Worm (Caenorhabditis elegans) whole organism, L4 larva: Measurements from ENCODE around the gene str-149.

Source experiments
- D1046.2 ChIP-seq: fragments of 200-800 bp; sonication (Bioruptor generic); IDR thresholded peaks from 2 replicates; pipeline ENCODE4 v1.3.6; 2022; ENCODE audit warnings: missing genetic modification characterization, missing compliant biosample characterization
- F10B5.3 ChIP-seq: sonication (generic microtip); optimal IDR thresholded peaks from 2 replicates; lab custom pipeline; 2016; ENCODE audit warnings: mild to moderate bottlenecking, missing genetic modification characterization, missing compliant biosample characterization
- F37D6.2 ChIP-seq: sonication (generic microtip); optimal IDR thresholded peaks from 2 replicates; lab custom pipeline; 2016; ENCODE audit warnings: mild to moderate bottlenecking, missing genetic modification characterization, missing compliant biosample characterization
- F44E2.7 ChIP-seq: fragments of 200-800 bp; sonication (Bioruptor generic); IDR thresholded peaks from 2 replicates; pipeline ENCODE4 v2.1.2; 2022; ENCODE audit warnings: missing genetic modification characterization, missing compliant biosample characterization
- T26A8.4 ChIP-seq: fragments of 200-800 bp; sonication (Bioruptor generic); IDR thresholded peaks from 2 replicates; pipeline ENCODE4 v1.3.6; 2022; ENCODE audit warnings: missing genetic modification characterization, missing compliant biosample characterization
- Y105C5A.15 ChIP-seq: fragments of 200-800 bp; sonication (Bioruptor generic); IDR thresholded peaks from 2 replicates; pipeline ENCODE4 v1.3.6; 2022; ENCODE audit warnings: missing genetic modification characterization, missing compliant biosample characterization
- Y48G9A.11 ChIP-seq: fragments of 200-800 bp; sonication (Bioruptor generic); IDR thresholded peaks from 2 replicates; pipeline ENCODE4 v1.3.6; 2022; ENCODE audit warnings: missing genetic modification reagents, missing genetic modification characterization, missing compliant biosample characterization
- Y75B8A.6 ChIP-seq: fragments of 200-800 bp; sonication (Bioruptor generic); IDR thresholded peaks from 2 replicates; pipeline ENCODE4 v1.3.6; 2022; ENCODE audit warnings: missing genetic modification reagents, missing genetic modification characterization, missing compliant biosample characterization
- ZK337.2 ChIP-seq: fragments of 200-800 bp; sonication (Bioruptor generic); IDR thresholded peaks from 2 replicates; pipeline ENCODE4 v1.3.6; 2022; ENCODE audit warnings: missing genetic modification reagents, missing genetic modification characterization, missing compliant biosample characterization
- ZK546.5 ChIP-seq, 2 experiments: sonication (generic microtip); optimal IDR thresholded peaks; 2 replicates each; lab custom pipeline; 2017; ENCODE audit warnings: missing biosample characterization in 2 of 2, missing genetic modification characterization in 2 of 2
- aly-2 ChIP-seq: sonication (generic microtip); optimal IDR thresholded peaks from 2 replicates; lab custom pipeline; 2018; ENCODE audit warnings: missing biosample characterization, missing genetic modification characterization
- ceh-20 ChIP-seq: fragments of 200-800 bp; sonication (Bioruptor generic); IDR thresholded peaks from 2 replicates; pipeline ENCODE4 v1.3.6; 2022; ENCODE audit warnings: missing genetic modification reagents, missing genetic modification characterization, missing compliant biosample characterization
- ceh-28 ChIP-seq: fragments of 150-350 bp; optimal IDR thresholded peaks from 2 replicates; lab custom pipeline; 2014; ENCODE audit warnings: missing biosample characterization, missing genetic modification reagents, missing genetic modification characterization
- ceh-32 ChIP-seq: sonication (generic microtip); optimal IDR thresholded peaks from 2 replicates; lab custom pipeline; 2016; ENCODE audit warnings: mild to moderate bottlenecking, missing genetic modification characterization, missing compliant biosample characterization; ENCODE audit not compliant: poor library complexity
- ceh-44 ChIP-seq: fragments of 200-800 bp; sonication (Bioruptor generic); IDR thresholded peaks from 2 replicates; pipeline ENCODE4 v1.3.6; 2022; ENCODE audit warnings: missing genetic modification reagents, missing genetic modification characterization, missing compliant biosample characterization
- daf-19 ChIP-seq: fragments of 200-800 bp; sonication (Bioruptor generic); conservative IDR thresholded peaks from 2 replicates; pipeline ENCODE4 v1.3.6; 2022; ENCODE audit warnings: missing genetic modification characterization, missing compliant biosample characterization
- dmd-6 ChIP-seq: fragments of 200-800 bp; sonication (Bioruptor generic); IDR thresholded peaks from 2 replicates; pipeline ENCODE4 v1.3.6; 2022; ENCODE audit warnings: missing genetic modification reagents, missing genetic modification characterization, missing compliant biosample characterization
- dmd-8 ChIP-seq: fragments of 200-800 bp; sonication (Bioruptor generic); IDR thresholded peaks from 2 replicates; pipeline ENCODE4 v1.3.6; 2022; ENCODE audit warnings: missing genetic modification characterization, missing compliant biosample characterization
- dpl-1 ChIP-seq: fragments of 150-350 bp; optimal IDR thresholded peaks from 2 replicates; lab custom pipeline; 2014; ENCODE audit warnings: missing biosample characterization, missing genetic modification reagents, missing genetic modification characterization
- duxl-1 ChIP-seq: sonication (generic microtip); optimal IDR thresholded peaks from 2 replicates; lab custom pipeline; 2016; ENCODE audit warnings: mild to moderate bottlenecking, missing genetic modification characterization, moderate library complexity, missing compliant biosample characterization; ENCODE audit not compliant: poor library complexity
- hif-1 ChIP-seq, 2 experiments: sonication (generic microtip); optimal IDR thresholded peaks; 2 replicates each; lab custom pipeline; 2016 to 2017; ENCODE audit warnings: missing compliant biosample characterization in 2 of 2, missing genetic modification characterization in 2 of 2, missing genetic modification reagents in 2 of 2, missing genotype in 2 of 2, mild to moderate bottlenecking in 1 of 2
- hlh-30 ChIP-seq: sonication (generic microtip); optimal IDR thresholded peaks from 2 replicates; lab custom pipeline; 2017; ENCODE audit warnings: antibody characterized with exemption, mild to moderate bottlenecking, missing genetic modification characterization, missing compliant biosample characterization; ENCODE audit not compliant: insufficient read depth
- jun-1 ChIP-seq: fragments of 150-350 bp; optimal IDR thresholded peaks from 2 replicates; lab custom pipeline; 2014; ENCODE audit warnings: missing biosample characterization, missing genetic modification reagents, missing genetic modification characterization
- lim-7 ChIP-seq: fragments of 200-800 bp; sonication (Bioruptor generic); IDR thresholded peaks from 2 replicates; pipeline ENCODE4 v1.3.6; 2022; ENCODE audit warnings: missing genetic modification characterization, missing compliant biosample characterization
- lin-1 ChIP-seq: fragments of 200-800 bp; sonication (Bioruptor generic); IDR thresholded peaks from 2 replicates; pipeline ENCODE4 v1.3.6; 2022; ENCODE audit warnings: missing genetic modification reagents, missing genetic modification characterization, missing compliant biosample characterization
- lin-13 ChIP-seq: fragments of 150-350 bp; optimal IDR thresholded peaks from 2 replicates; lab custom pipeline; 2014; ENCODE audit warnings: missing biosample characterization, missing genetic modification reagents, missing genetic modification characterization
- lin-29 ChIP-seq: fragments of 200-800 bp; sonication (Bioruptor generic); IDR thresholded peaks from 2 replicates; pipeline ENCODE4 v1.3.6; 2022; ENCODE audit warnings: missing genetic modification reagents, missing genetic modification characterization, missing compliant biosample characterization
- lin-38 ChIP-seq: fragments of 200-800 bp; sonication (Bioruptor generic); IDR thresholded peaks from 2 replicates; pipeline ENCODE4 v1.3.6; 2022; ENCODE audit warnings: missing genetic modification reagents, missing genetic modification characterization, missing compliant biosample characterization
- lin-39 ChIP-seq: fragments of 150-350 bp; optimal IDR thresholded peaks from 2 replicates; lab custom pipeline; 2014; ENCODE audit warnings: missing biosample characterization, missing genetic modification reagents, missing genetic modification characterization
- mes-2 ChIP-seq: sonication (generic microtip); optimal IDR thresholded peaks from 2 replicates; lab custom pipeline; 2016; ENCODE audit warnings: missing genotype, mild to moderate bottlenecking, missing genetic modification characterization, missing compliant biosample characterization; ENCODE audit not compliant: poor library complexity, severe bottlenecking
- mxl-2 ChIP-seq: fragments of 200-800 bp; sonication (Bioruptor generic); conservative IDR thresholded peaks from 2 replicates; pipeline ENCODE4 v1.3.6; 2022; ENCODE audit warnings: missing genetic modification reagents, missing genetic modification characterization, missing compliant biosample characterization
- nhr-10 ChIP-seq: fragments of 150-350 bp; optimal IDR thresholded peaks from 2 replicates; lab custom pipeline; 2014; ENCODE audit warnings: missing biosample characterization, missing genetic modification characterization
- nhr-11 ChIP-seq: fragments of 150-350 bp; optimal IDR thresholded peaks from 2 replicates; lab custom pipeline; 2014; ENCODE audit warnings: missing biosample characterization, missing genetic modification characterization
- nhr-237 ChIP-seq: sonication (generic microtip); optimal IDR thresholded peaks from 2 replicates; lab custom pipeline; 2017; ENCODE audit warnings: missing biosample characterization, missing genetic modification characterization
- nhr-48 ChIP-seq: sonication (generic microtip); optimal IDR thresholded peaks from 2 replicates; lab custom pipeline; 2016; ENCODE audit warnings: mild to moderate bottlenecking, missing genetic modification characterization, missing compliant biosample characterization
- nhr-6 ChIP-seq: fragments of 150-350 bp; optimal IDR thresholded peaks from 2 replicates; lab custom pipeline; 2014; ENCODE audit warnings: missing biosample characterization, missing genetic modification characterization
- nhr-76 ChIP-seq: fragments of 150-350 bp; optimal IDR thresholded peaks from 2 replicates; lab custom pipeline; 2014; ENCODE audit warnings: missing biosample characterization, missing genetic modification characterization
- php-3 ChIP-seq: fragments of 200-800 bp; sonication (Bioruptor generic); IDR thresholded peaks from 2 replicates; pipeline ENCODE4 v1.3.6; 2022; ENCODE audit warnings: missing genetic modification reagents, missing genetic modification characterization, missing compliant biosample characterization
- saeg-2 ChIP-seq: fragments of 200-800 bp; sonication (Bioruptor generic); IDR thresholded peaks from 2 replicates; pipeline ENCODE4 v1.3.6; 2022; ENCODE audit warnings: missing genetic modification reagents, missing genetic modification characterization, missing compliant biosample characterization
- sdz-12 ChIP-seq: fragments of 200-800 bp; sonication (Bioruptor generic); optimal IDR thresholded peaks from 2 replicates; lab custom pipeline; 2018; ENCODE audit warnings: mild to moderate bottlenecking, missing genetic modification characterization, missing compliant biosample characterization
- skn-1 ChIP-seq: fragments of 150-350 bp; optimal IDR thresholded peaks from 2 replicates; lab custom pipeline; 2014; ENCODE audit warnings: missing biosample characterization, missing genetic modification characterization
- tag-97 ChIP-seq: fragments of 200-800 bp; sonication (Bioruptor generic); IDR thresholded peaks from 2 replicates; pipeline ENCODE4 v1.3.6; 2022; ENCODE audit warnings: missing genetic modification characterization, missing compliant biosample characterization
- tra-1 ChIP-seq: fragments of 200-800 bp; sonication (Bioruptor generic); IDR thresholded peaks from 2 replicates; pipeline ENCODE4 v1.3.6; 2022; ENCODE audit warnings: missing genetic modification reagents, missing genetic modification characterization, missing compliant biosample characterization
- unc-130 ChIP-seq: sonication (generic microtip); optimal IDR thresholded peaks from 2 replicates; lab custom pipeline; 2016; ENCODE audit warnings: missing genetic modification reagents, missing genetic modification characterization, missing compliant biosample characterization
- unc-39 ChIP-seq: sonication (generic microtip); optimal IDR thresholded peaks from 2 replicates; lab custom pipeline; 2017; ENCODE audit warnings: missing biosample characterization, missing genetic modification characterization
- unc-62 ChIP-seq, 3 experiments: fragments of 150-350 bp in 1 of 3; sonication (generic microtip); optimal IDR thresholded peaks in 2 of 3; peaks in 1 of 3; 1 replicate in 1 of 3; 2 replicates in 2 of 3; lab custom pipeline; 2014 to 2017; ENCODE audit warnings: missing biosample characterization in 3 of 3, missing genetic modification characterization in 3 of 3, missing genetic modification reagents in 3 of 3, missing genotype in 1 of 3
- zag-1 ChIP-seq: fragments of 150-350 bp; optimal IDR thresholded peaks from 2 replicates; lab custom pipeline; 2014; ENCODE audit warnings: missing biosample characterization, missing genetic modification characterization
- ztf-11 ChIP-seq: fragments of 150-350 bp; optimal IDR thresholded peaks from 2 replicates; lab custom pipeline; 2014; ENCODE audit warnings: missing biosample characterization, missing genetic modification characterization
- ztf-7 ChIP-seq: fragments of 150-350 bp; optimal IDR thresholded peaks from 2 replicates; lab custom pipeline; 2014; ENCODE audit warnings: missing biosample characterization, missing genetic modification characterization

str-149 gene

ce11 chrV:16591992-16592798 is 18.9 kb downstream of the str-149 start, which contains the start of gene srh-269:
Gene srh-269 (minus strand): TSS chrV:16592042.
- TF ChIP-seq dmd-6 (GFP tag; lab: Robert Waterston, UW) (peak; percentile 69), ztf-7 (tag; lab: Kevin White, UChicago) (no peak), tra-1 (peak; percentile 89), ceh-44 (GFP tag; lab: Robert Waterston, UW) (peak; percentile 69; the same call in 1 of the 2 replicates), unc-62 (GFP tag; optimal IDR thresholded peaks at IDR 0.05 in 1 of 2; lab: Kevin White, UChicago) (no peak), unc-62 (tag; optimal IDR thresholded peaks at IDR 0.05; lab: Kevin White, UChicago) (no peak), ceh-20 (GFP tag; lab: Robert Waterston, UW) (peak; percentile 86), skn-1 (tag; lab: Kevin White, UChicago) (no peak), T26A8.4 (GFP tag; lab: Robert Waterston, UW) (peak; percentile 93), lin-39 (no peak), ceh-28 (tag; lab: Kevin White, UChicago) (no peak), lin-13 (GFP tag; lab: Kevin White, UChicago) (peak; percentile 38), jun-1 (tag; lab: Kevin White, UChicago) (peak; percentile 33), ceh-32 (tag; lab: Kevin White, UChicago) (no peak), ztf-11 (tag; lab: Kevin White, UChicago) (no peak), tag-97 (GFP tag; lab: Robert Waterston, UW) (no peak), nhr-48 (tag; lab: Kevin White, UChicago) (peak; percentile 55), Y105C5A.15 (GFP tag; lab: Robert Waterston, UW) (0 out of 2 replicates have a peak, but pooled peaks have one; percentile 75), nhr-11 (tag; lab: Kevin White, UChicago) (peak; percentile 69), unc-130 (GFP tag; lab: Kevin White, UChicago) (peak; percentile 61), saeg-2 (peak; percentile 65; the same call in 1 of the 2 replicates), dpl-1 (GFP tag; lab: Kevin White, UChicago) (peak; percentile 34), F44E2.7 (GFP tag; lab: Robert Waterston, UW) (peak; percentile 74; the same call in 1 of the 2 replicates), mes-2 (tag; lab: Kevin White, UChicago) (peak; percentile 81), lin-38 (no peak), hif-1 (tag; optimal IDR thresholded peaks at IDR 0.05; lab: Kevin White, UChicago) (peak in 1 of 2 experiments; percentile 71), lin-29 (peak; percentile 57), Y48G9A.11 (GFP tag; lab: Robert Waterston, UW) (peak; percentile 78), daf-19 (GFP tag; lab: Robert Waterston, UW) (peak; percentile 86; the same call in 1 of the 2 replicates), lim-7 (GFP tag; lab: Robert Waterston, UW) (peak; percentile 93), F37D6.2 (tag; lab: Kevin White, UChicago) (no peak), lin-1 (GFP tag; lab: Robert Waterston, UW) (peak; percentile 83; the same call in 1 of the 2 replicates), nhr-76 (tag; lab: Kevin White, UChicago) (no peak), F10B5.3 (tag; lab: Kevin White, UChicago) (peak; percentile 8), aly-2 (tag; lab: Kevin White, UChicago) (no peak), zag-1 (tag; lab: Kevin White, UChicago) (no peak), nhr-6 (tag; lab: Kevin White, UChicago) (no peak), mxl-2 (GFP tag; lab: Robert Waterston, UW) (no peak), nhr-237 (tag; lab: Kevin White, UChicago) (no peak), D1046.2 (GFP tag; lab: Robert Waterston, UW) (peak; percentile 87), sdz-12 (GFP tag; lab: Kevin White, UChicago) (peak; percentile 86), ZK546.5 (tag; optimal IDR thresholded peaks at IDR 0.05; lab: Kevin White, UChicago) (no peak), duxl-1 (peak; percentile 84), hlh-30 (tag; lab: Kevin White, UChicago) (peak; percentile 17), Y75B8A.6 (GFP tag; lab: Robert Waterston, UW) (peak; percentile 93), ZK337.2 (GFP tag; lab: Robert Waterston, UW) (peak; percentile 72; the same call in 1 of the 2 replicates), dmd-8 (GFP tag; lab: Robert Waterston, UW) (peak; percentile 92), unc-39 (tag; lab: Kevin White, UChicago) (no peak), nhr-10 (tag; lab: Kevin White, UChicago) (no peak), php-3 (GFP tag; lab: Robert Waterston, UW) (peak; percentile 80)
